ENCODE assay signal across 1 fruit fly cellular context in the genomic region with DNA sequence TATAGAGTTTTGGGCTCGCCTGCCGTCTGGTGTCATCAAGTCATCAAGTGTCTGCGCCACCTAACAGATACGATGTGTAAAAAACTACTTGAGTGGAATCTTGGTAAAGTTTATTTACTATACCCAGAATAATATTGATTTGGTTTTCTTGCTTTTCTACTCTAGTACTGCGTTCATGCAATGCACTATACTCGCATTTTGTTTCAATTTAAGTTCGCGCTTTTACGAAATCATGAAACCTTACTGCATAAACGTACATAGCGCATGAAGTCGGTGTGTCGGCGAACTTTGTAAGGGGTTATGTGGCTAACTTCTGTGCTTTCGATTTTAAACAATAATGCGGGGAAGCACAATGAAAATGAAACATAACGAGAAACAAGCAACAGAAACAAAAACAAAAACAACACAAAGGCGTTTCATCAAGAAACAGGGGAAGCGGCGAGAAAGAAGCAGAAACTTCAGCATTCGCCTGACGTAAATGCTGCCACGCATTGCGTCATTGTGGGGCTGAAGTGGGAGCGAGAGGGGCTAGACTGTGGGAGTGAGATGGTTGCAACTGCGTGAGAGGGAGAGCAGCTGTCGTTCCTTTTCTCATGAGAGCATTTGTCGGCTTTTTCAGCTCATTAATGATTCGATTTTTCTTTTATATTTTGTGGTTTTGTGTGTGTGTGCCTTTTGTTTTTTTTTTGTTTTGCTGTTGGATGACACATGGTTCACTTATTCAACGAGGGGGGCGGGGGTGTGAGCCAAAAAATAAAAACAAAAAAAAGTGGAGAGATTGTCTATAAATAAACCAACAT.
TF ChIP-seq lines count a peak whose summit lies in the region.

No protein-coding gene starts in this region.

TF ChIP-seq in whole organism, embryonic, 481 proteins besides CTCF, POLR2A, EP300 and RAD21 (continued from another document):
- no peak for TF ChIP-seq tin (GFP tag; optimal IDR thresholded peaks at IDR 0.05; lab: Kevin White, UChicago)
